Fruit fly (Drosophila melanogaster): ENCODE data around the gene Gdh.

Gdh gene

dm6 chr3R:23942965-23943413, at the start of gene Gdh:
Gene Gdh, minus strand, starts transcription at chr3R:23943101.
- no peak for TF ChIP-seq Myc (optimal IDR thresholded peaks at IDR 0.05)

dm6 chr3R:23991364-23991763, 48.5 kb upstream of the Gdh start:
- TF ChIP-seq Myc (optimal IDR thresholded peaks at IDR 0.05) (no peak), psq (optimal IDR thresholded peaks at IDR 0.05) (no peak), h (optimal IDR thresholded peaks at IDR 0.05) (no peak), insv (optimal IDR thresholded peaks at IDR 0.05) (no peak), ttk (optimal IDR thresholded peaks at IDR 0.05) (no peak), Sin3A (optimal IDR thresholded peaks at IDR 0.05) (no peak)

dm6 chr3R:23986479-23986930, 43.6 kb upstream of the Gdh start, which contains the start of the genes CG13603 and CG5902:
Gene CG13603, minus strand, starts transcription at chr3R:23986569.
Gene CG5902, plus strand, starts transcription at chr3R:23986642.
- TF ChIP-seq Myc (optimal IDR thresholded peaks at IDR 0.05) (no peak), h (optimal IDR thresholded peaks at IDR 0.05) (no peak), insv (optimal IDR thresholded peaks at IDR 0.05) (no peak), Sin3A (optimal IDR thresholded peaks at IDR 0.05) (no peak), psq (optimal IDR thresholded peaks at IDR 0.05) (no peak), ttk (optimal IDR thresholded peaks at IDR 0.05) (no peak)

dm6 chr3R:23981645-23982044, 38.7 kb upstream of the Gdh start:
- no peak for TF ChIP-seq ttk (optimal IDR thresholded peaks at IDR 0.05)
- TF ChIP-seq psq (optimal IDR thresholded peaks at IDR 0.05), result no peak
- no peak for TF ChIP-seq h (optimal IDR thresholded peaks at IDR 0.05)
- no peak for TF ChIP-seq Myc (optimal IDR thresholded peaks at IDR 0.05)
- no peak for TF ChIP-seq insv (optimal IDR thresholded peaks at IDR 0.05)
- TF ChIP-seq Sin3A (optimal IDR thresholded peaks at IDR 0.05), result no peak

- TF ChIP-seq Myc (optimal IDR thresholded peaks at IDR 0.05) (no peak), Sin3A (optimal IDR thresholded peaks at IDR 0.05) (no peak), psq (optimal IDR thresholded peaks at IDR 0.05) (no peak), insv (optimal IDR thresholded peaks at IDR 0.05) (no peak), ttk (optimal IDR thresholded peaks at IDR 0.05) (no peak), h (optimal IDR thresholded peaks at IDR 0.05) (no peak)
These were observed 28.9 kb upstream of the Gdh start for dm6 chr3R:23971764-23972163.

dm6 chr3R:23971208-23971607, 28.3 kb upstream of the Gdh start:
- TF ChIP-seq ttk (optimal IDR thresholded peaks at IDR 0.05) (no peak), Sin3A (optimal IDR thresholded peaks at IDR 0.05) (no peak), Myc (optimal IDR thresholded peaks at IDR 0.05) (no peak), h (optimal IDR thresholded peaks at IDR 0.05) (no peak), psq (optimal IDR thresholded peaks at IDR 0.05) (no peak), insv (optimal IDR thresholded peaks at IDR 0.05) (no peak)

dm6 chr3R:23969449-23969848, 26.5 kb upstream of the Gdh start:
- no peak for TF ChIP-seq insv (optimal IDR thresholded peaks at IDR 0.05)

- no peak for TF ChIP-seq Sin3A (optimal IDR thresholded peaks at IDR 0.05)
- TF ChIP-seq psq (optimal IDR thresholded peaks at IDR 0.05), result no peak
- no peak for TF ChIP-seq ttk (optimal IDR thresholded peaks at IDR 0.05)
- TF ChIP-seq insv (optimal IDR thresholded peaks at IDR 0.05), result no peak
- no peak for TF ChIP-seq Myc (optimal IDR thresholded peaks at IDR 0.05)
- no peak for TF ChIP-seq h (optimal IDR thresholded peaks at IDR 0.05)
These were observed 22.2 kb upstream of the Gdh start for dm6 chr3R:23964913-23965718.

- TF ChIP-seq h (optimal IDR thresholded peaks at IDR 0.05), result no peak
- no peak for TF ChIP-seq Sin3A (optimal IDR thresholded peaks at IDR 0.05)
- no peak for TF ChIP-seq psq (optimal IDR thresholded peaks at IDR 0.05)
- TF ChIP-seq ttk (optimal IDR thresholded peaks at IDR 0.05), result no peak
- TF ChIP-seq Myc (optimal IDR thresholded peaks at IDR 0.05), result no peak
- no peak for TF ChIP-seq insv (optimal IDR thresholded peaks at IDR 0.05)
These were observed 19.9 kb upstream of the Gdh start, which contains the start of gene CG31140 for dm6 chr3R:23962781-23963222. Gene CG31140, plus strand, starts transcription at chr3R:23963180.

- TF ChIP-seq ttk (optimal IDR thresholded peaks at IDR 0.05) (no peak), h (optimal IDR thresholded peaks at IDR 0.05) (no peak), psq (optimal IDR thresholded peaks at IDR 0.05) (no peak), Myc (optimal IDR thresholded peaks at IDR 0.05) (no peak), Sin3A (optimal IDR thresholded peaks at IDR 0.05) (no peak), insv (optimal IDR thresholded peaks at IDR 0.05) (no peak)
These were observed 18.0 kb upstream of the Gdh start for dm6 chr3R:23960865-23961264.

dm6 chr3R:23958091-23958838, 15.4 kb upstream of the Gdh start, which contains the start of the genes GluProRS and AP-1sigma:
Gene GluProRS, minus strand, starts transcription at chr3R:23958391.
Gene AP-1sigma, plus strand, starts transcription at chr3R:23958651.
- TF ChIP-seq Sin3A (optimal IDR thresholded peaks at IDR 0.05) (no peak), Myc (optimal IDR thresholded peaks at IDR 0.05) (no peak), psq (optimal IDR thresholded peaks at IDR 0.05) (no peak), insv (optimal IDR thresholded peaks at IDR 0.05) (no peak), ttk (optimal IDR thresholded peaks at IDR 0.05) (no peak), h (optimal IDR thresholded peaks at IDR 0.05) (no peak)

dm6 chr3R:23955380-23955779, 12.5 kb upstream of the Gdh start:
- no peak for TF ChIP-seq Sin3A (optimal IDR thresholded peaks at IDR 0.05)
- no peak for TF ChIP-seq insv (optimal IDR thresholded peaks at IDR 0.05)
- no peak for TF ChIP-seq h (optimal IDR thresholded peaks at IDR 0.05)
- TF ChIP-seq ttk (optimal IDR thresholded peaks at IDR 0.05), result no peak
- no peak for TF ChIP-seq psq (optimal IDR thresholded peaks at IDR 0.05)
- no peak for TF ChIP-seq Myc (optimal IDR thresholded peaks at IDR 0.05)

Measured in Kc167 (cell line).